Worm (Caenorhabditis elegans) whole organism, L1 larva: ENCODE measurements around the gene K08D8.4.

Experiments
- Y116A8C.19 ChIP-seq: sonication (generic microtip); optimal IDR thresholded peaks from 2 replicates; lab custom pipeline; 2016; ENCODE audit warnings: missing compliant biosample characterization, missing genetic modification characterization, borderline replicate concordance
- ceh-8 ChIP-seq: fragments of 200-800 bp; sonication (Bioruptor generic); optimal IDR thresholded peaks from 2 replicates; lab custom pipeline; 2018; ENCODE audit warnings: mild to moderate bottlenecking, missing genetic modification characterization, moderate library complexity, missing compliant biosample characterization
- ceh-82 ChIP-seq, 3 experiments: fragments of 150-350 bp in 1 of 3; sonication (generic microtip) in 2 of 3; optimal IDR thresholded peaks; 2 replicates each; lab custom pipeline; 2014 to 2017; ENCODE audit warnings: missing biosample characterization in 3 of 3, missing genetic modification characterization in 3 of 3
- ceh-88 ChIP-seq: fragments of 200-800 bp; sonication (Bioruptor generic); IDR thresholded peaks from 2 replicates; pipeline ENCODE4 v1.3.6; 2022; ENCODE audit warnings: missing genetic modification characterization, missing compliant biosample characterization
- dsc-1 ChIP-seq: sonication (generic microtip); optimal IDR thresholded peaks from 2 replicates; lab custom pipeline; 2016; ENCODE audit warnings: mild to moderate bottlenecking, missing genetic modification characterization, missing compliant biosample characterization
- efl-1 ChIP-seq, 4 experiments: fragments of 150-350 bp; optimal IDR thresholded peaks in 3 of 4; peaks in 1 of 4; 1 replicate in 1 of 4; 2 replicates in 3 of 4; lab custom pipeline; 2014; ENCODE audit warnings: missing biosample characterization in 2 of 4, missing genetic modification characterization in 2 of 4, missing genetic modification reagents in 2 of 4
- efl-3 ChIP-seq: fragments of 200-800 bp; sonication (Bioruptor generic); optimal IDR thresholded peaks from 2 replicates; lab custom pipeline; 2018; ENCODE audit warnings: mild to moderate bottlenecking, missing genetic modification characterization, missing compliant biosample characterization
- egl-27 ChIP-seq, 2 experiments: fragments of 150-350 bp in 1 of 2; sonication (generic microtip); optimal IDR thresholded peaks; 3 replicates each; lab custom pipeline; 2017 to 2018; ENCODE audit warnings: missing biosample characterization in 2 of 2, missing genetic modification characterization in 2 of 2, missing genetic modification reagents in 2 of 2
- elt-2 ChIP-seq: sonication (generic microtip); optimal IDR thresholded peaks from 2 replicates; lab custom pipeline; 2016; ENCODE audit warnings: missing genetic modification characterization, mild to moderate bottlenecking, inconsistent platforms, missing compliant biosample characterization, missing genetic modification reagents
- elt-3 ChIP-seq, 6 experiments: fragments of 150-350 bp in 1 of 6; sonication (generic microtip); optimal IDR thresholded peaks; 2 replicates each; lab custom pipeline; 2017 to 2018; ENCODE audit warnings: missing biosample characterization in 6 of 6, missing genetic modification characterization in 6 of 6, inconsistent platforms in 1 of 6
- hlh-17 ChIP-seq: fragments of 200-800 bp; sonication (Bioruptor generic); optimal IDR thresholded peaks from 2 replicates; lab custom pipeline; 2018; ENCODE audit warnings: missing genetic modification characterization, mild to moderate bottlenecking, missing compliant biosample characterization, moderate library complexity, borderline replicate concordance
- hpl-2 ChIP-seq: fragments of 150-350 bp; optimal IDR thresholded peaks from 2 replicates; lab custom pipeline; 2014; ENCODE audit warnings: missing biosample characterization, missing genetic modification reagents, missing genetic modification characterization
- jun-1 ChIP-seq: fragments of 150-350 bp; optimal IDR thresholded peaks from 2 replicates; lab custom pipeline; 2014; ENCODE audit warnings: missing biosample characterization, missing genetic modification reagents, missing genetic modification characterization
- lir-3 ChIP-seq: sonication (generic microtip); optimal IDR thresholded peaks from 2 replicates; lab custom pipeline; 2016; ENCODE audit warnings: mild to moderate bottlenecking, missing genetic modification characterization, moderate library complexity, missing compliant biosample characterization; ENCODE audit not compliant: poor library complexity
- lsy-2 ChIP-seq, 2 experiments: fragments of 150-350 bp; optimal IDR thresholded peaks; 2 replicates each; lab custom pipeline; 2014; ENCODE audit warnings: missing biosample characterization in 2 of 2, missing genetic modification characterization in 2 of 2
- nhr-20 ChIP-seq: sonication (generic microtip); optimal IDR thresholded peaks from 2 replicates; lab custom pipeline; 2016; ENCODE audit warnings: mild to moderate bottlenecking, missing genetic modification characterization, missing compliant biosample characterization
- nhr-84 ChIP-seq: sonication (generic microtip); optimal IDR thresholded peaks from 2 replicates; lab custom pipeline; 2017; ENCODE audit warnings: missing biosample characterization, missing genetic modification characterization
- nhr-90 ChIP-seq: sonication (generic microtip); optimal IDR thresholded peaks from 2 replicates; lab custom pipeline; 2016; ENCODE audit warnings: mild to moderate bottlenecking, missing genetic modification characterization, missing compliant biosample characterization; ENCODE audit not compliant: poor library complexity
- pax-3 ChIP-seq: fragments of 200-800 bp; sonication (Bioruptor generic); optimal IDR thresholded peaks from 2 replicates; lab custom pipeline; 2018; ENCODE audit warnings: mild to moderate bottlenecking, missing genetic modification characterization, moderate library complexity, missing compliant biosample characterization
- pqm-1 ChIP-seq: sonication (generic microtip); optimal IDR thresholded peaks from 3 replicates; lab custom pipeline; 2017; ENCODE audit warnings: missing biosample characterization, missing genetic modification characterization
- sptf-1 ChIP-seq: fragments of 150-350 bp; optimal IDR thresholded peaks from 2 replicates; lab custom pipeline; 2014; ENCODE audit warnings: missing biosample characterization, missing genetic modification characterization
- unc-30 ChIP-seq: sonication (generic microtip); optimal IDR thresholded peaks from 2 replicates; lab custom pipeline; 2017; ENCODE audit warnings: missing biosample characterization, missing genetic modification characterization
- unc-62 ChIP-seq: fragments of 150-350 bp; optimal IDR thresholded peaks from 2 replicates; lab custom pipeline; 2014; ENCODE audit warnings: missing biosample characterization, missing genetic modification reagents, missing genetic modification characterization
- zip-4 ChIP-seq: fragments of 200-800 bp; sonication (Bioruptor generic); optimal IDR thresholded peaks from 2 replicates; lab custom pipeline; 2018; ENCODE audit warnings: mild to moderate bottlenecking, missing genetic modification characterization, moderate library complexity, missing compliant biosample characterization

K08D8.4 gene

DNA sequence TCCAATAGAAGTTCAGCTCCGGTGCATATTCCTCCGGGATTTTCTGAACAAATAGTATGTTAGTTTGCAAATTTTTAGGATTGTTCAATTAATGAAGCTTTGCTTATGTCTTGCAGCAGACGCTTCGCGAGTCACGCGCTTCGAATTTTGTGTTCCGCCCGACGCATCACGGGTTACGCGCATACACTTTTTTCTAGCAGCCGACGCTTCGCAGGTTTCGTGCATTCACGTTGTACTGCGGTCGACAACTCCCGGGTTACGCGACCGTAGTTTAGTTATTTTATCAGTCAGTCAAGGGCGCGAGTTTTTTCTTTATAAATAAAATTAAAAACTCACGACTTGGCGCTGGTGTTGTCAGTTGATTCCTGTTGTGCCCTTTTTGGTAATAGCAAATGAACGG, 40.0 kb downstream of the K08D8.4 start:
- TF ChIP-seq ceh-82 (tag; optimal IDR thresholded peaks at IDR 0.05; lab: Kevin White, UChicago): no peak
- no peak for TF ChIP-seq hpl-2
- no peak for TF ChIP-seq zip-4 (GFP tag; lab: Kevin White, UChicago)
- no peak for TF ChIP-seq unc-62
- TF ChIP-seq efl-1 (optimal IDR thresholded peaks at IDR 0.05; lab: Kevin White, UChicago): no peak
- TF ChIP-seq efl-1 (GFP tag; optimal IDR thresholded peaks at IDR 0.05 in 1 of 2; lab: Kevin White, UChicago): no peak
- no peak for TF ChIP-seq hlh-17
- no peak for TF ChIP-seq nhr-90 (tag; lab: Kevin White, UChicago)
- TF ChIP-seq egl-27 (tag; optimal IDR thresholded peaks at IDR 0.05; lab: Kevin White, UChicago): no peak
- TF ChIP-seq ceh-8 (GFP tag; lab: Kevin White, UChicago): no peak
- TF ChIP-seq jun-1 (tag; lab: Kevin White, UChicago): no peak
- TF ChIP-seq nhr-84 (tag; lab: Kevin White, UChicago): no peak
- no peak for TF ChIP-seq dsc-1 (tag; lab: Kevin White, UChicago)
- TF ChIP-seq ceh-88 (GFP tag; lab: Robert Waterston, UW): no peak
- TF ChIP-seq elt-2: no peak
- TF ChIP-seq lsy-2 (tag; optimal IDR thresholded peaks at IDR 0.05; lab: Kevin White, UChicago): no peak
- no peak for TF ChIP-seq lir-3
- TF ChIP-seq Y116A8C.19 (tag; lab: Kevin White, UChicago): no peak
- no peak for TF ChIP-seq pqm-1 (tag; lab: Kevin White, UChicago)

- TF ChIP-seq elt-2 (peak; percentile 34), unc-30 (no peak)
These were observed 40.4 kb downstream of the K08D8.4 start for ce11 chrIV:12869383-12869782.

DNA sequence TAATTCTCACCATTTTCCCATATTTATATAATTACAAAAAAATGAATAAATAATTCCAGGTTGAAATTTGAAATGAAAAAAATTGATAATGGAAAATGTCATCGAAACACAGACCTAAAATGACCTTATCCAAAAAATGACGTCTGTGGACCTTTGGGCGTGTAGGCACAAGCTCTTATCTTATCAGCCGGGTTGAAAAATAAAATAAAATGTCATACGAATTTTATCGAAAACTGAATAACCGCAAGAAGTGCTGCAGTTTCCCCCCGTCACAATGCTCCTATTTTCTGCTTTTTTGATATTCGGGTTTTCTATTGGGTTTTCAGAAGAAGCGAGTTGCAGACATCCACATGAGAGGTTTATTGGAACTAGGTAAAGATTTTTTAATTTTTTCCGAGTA, 43.9 kb downstream of the K08D8.4 start, which contains the start of gene clec-186:
TSS of gene clec-186 (plus strand) at position 226 of the 400 bp plus-strand sequence.
- TF ChIP-seq lsy-2 (tag; optimal IDR thresholded peaks at IDR 0.05; lab: Kevin White, UChicago) (no peak), unc-62 (no peak), sptf-1 (tag; lab: Kevin White, UChicago) (no peak), nhr-84 (tag; lab: Kevin White, UChicago) (no peak), pax-3 (tag; lab: Kevin White, UChicago) (peak; percentile 45), nhr-20 (tag; lab: Kevin White, UChicago) (peak; percentile 18), pqm-1 (tag; lab: Kevin White, UChicago) (peak; percentile 40), efl-3 (GFP tag; lab: Kevin White, UChicago) (no peak), hlh-17 (no peak), efl-1 (optimal IDR thresholded peaks at IDR 0.05; lab: Kevin White, UChicago) (no peak), efl-1 (GFP tag; optimal IDR thresholded peaks at IDR 0.05 in 1 of 2; lab: Kevin White, UChicago) (peak in 1 of 2 experiments; percentile 20), elt-2 (peak; percentile 97), jun-1 (tag; lab: Kevin White, UChicago) (peak; percentile 5)

DNA sequence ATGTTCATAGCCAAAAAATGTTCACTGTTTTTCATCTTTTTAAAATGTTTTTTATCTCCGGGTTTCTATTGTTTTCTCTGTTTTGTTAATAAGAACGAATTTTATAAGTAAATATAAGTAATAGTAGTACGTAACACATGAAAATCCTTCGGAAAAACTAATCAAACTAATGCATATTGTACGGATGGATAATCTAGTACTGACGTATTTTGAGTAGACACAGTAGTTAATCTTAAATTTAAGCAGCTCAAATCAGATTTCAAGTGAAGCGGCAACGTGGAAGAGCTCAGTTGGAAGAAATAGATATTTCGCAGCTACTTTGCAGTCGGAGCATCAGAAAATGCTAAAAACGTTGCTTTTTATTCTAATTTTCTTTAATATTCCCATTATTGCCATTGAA, 50.0 kb downstream of the K08D8.4 start, which contains the start of gene gcy-18:
TSS of gene gcy-18 (plus strand) at position 301 of the 400 bp plus-strand sequence.
- TF ChIP-seq elt-3 (tag; optimal IDR thresholded peaks at IDR 0.05; lab: Kevin White, UChicago) (no peak), dsc-1 (tag; lab: Kevin White, UChicago) (peak; percentile 27)
